Fruit fly (Drosophila melanogaster) whole organism, prepupa: ENCODE measurements around the gene hth.
A peak's percentile ranks its signal among the peaks of the same experiment; 100 is the strongest.

Source experiments
- Blimp-1 ChIP-seq: fragments of 200-800 bp; sonication (Bioruptor generic); optimal IDR thresholded peaks from 3 replicates; lab custom pipeline; 2017; ENCODE audit warnings: missing biosample characterization, missing genetic modification characterization, mild to moderate bottlenecking, moderate library complexity, missing genetic modification reagents
- CG10669 ChIP-seq: fragments of 200-800 bp; sonication (Bioruptor generic); optimal IDR thresholded peaks from 3 replicates; lab custom pipeline; 2018; ENCODE audit warnings: missing biosample characterization, mild to moderate bottlenecking, missing genetic modification characterization, moderate library complexity
- CG11294 ChIP-seq: fragments of 200-800 bp; sonication (Bioruptor generic); IDR thresholded peaks from 2 replicates; pipeline ENCODE4 v1.3.6; 2022; ENCODE audit warnings: missing biosample characterization, missing genetic modification characterization
- CG11762 ChIP-seq: fragments of 200-800 bp; sonication (Bioruptor generic); optimal IDR thresholded peaks from 3 replicates; lab custom pipeline; 2016; ENCODE audit warnings: missing biosample characterization, missing genetic modification characterization; ENCODE audit not compliant: insufficient read depth
- CG11902 ChIP-seq: fragments of 200-800 bp; sonication (Bioruptor generic); optimal IDR thresholded peaks from 3 replicates; lab custom pipeline; 2016; ENCODE audit warnings: missing biosample characterization, missing genetic modification characterization
- CG15336 ChIP-seq: fragments of 200-800 bp; sonication (Bioruptor generic); IDR thresholded peaks from 2 replicates; pipeline ENCODE4 v1.3.6; 2022; ENCODE audit warnings: missing biosample characterization, missing genetic modification characterization
- CG16779 ChIP-seq: fragments of 200-800 bp; sonication (Bioruptor generic); optimal IDR thresholded peaks from 3 replicates; lab custom pipeline; 2017; ENCODE audit warnings: missing biosample characterization, mild to moderate bottlenecking, missing genetic modification characterization
- CG31627 ChIP-seq: fragments of 200-800 bp; sonication (Bioruptor generic); optimal IDR thresholded peaks from 3 replicates; lab custom pipeline; 2016; ENCODE audit warnings: missing biosample characterization, missing genetic modification characterization
- CG32006 ChIP-seq: fragments of 200-800 bp; sonication (Bioruptor generic); optimal IDR thresholded peaks from 3 replicates; lab custom pipeline; 2017; ENCODE audit warnings: missing biosample characterization, mild to moderate bottlenecking, missing genetic modification characterization
- CG34406 ChIP-seq: fragments of 200-800 bp; sonication (Bioruptor generic); optimal IDR thresholded peaks from 3 replicates; lab custom pipeline; 2016; ENCODE audit warnings: missing biosample characterization, missing genetic modification characterization
- CG6163 ChIP-seq: fragments of 200-800 bp; sonication (Bioruptor generic); IDR thresholded peaks from 3 replicates; pipeline ENCODE4 v1.3.6; 2022; ENCODE audit warnings: missing biosample characterization, missing genetic modification characterization
- CG6276 ChIP-seq: fragments of 200-800 bp; sonication (Bioruptor generic); optimal IDR thresholded peaks from 2 replicates; lab custom pipeline; 2017; ENCODE audit warnings: missing biosample characterization, mild to moderate bottlenecking, missing genetic modification characterization
- CG6792 ChIP-seq: fragments of 200-800 bp; sonication (Bioruptor generic); optimal IDR thresholded peaks from 3 replicates; lab custom pipeline; 2016; ENCODE audit warnings: missing biosample characterization, missing genetic modification characterization
- CG6808 ChIP-seq: fragments of 200-800 bp; sonication (Bioruptor generic); optimal IDR thresholded peaks from 3 replicates; lab custom pipeline; 2017; ENCODE audit warnings: missing biosample characterization, missing genetic modification characterization, mild to moderate bottlenecking, moderate library complexity, missing genetic modification reagents
- CG6854 ChIP-seq: fragments of 200-800 bp; sonication (Bioruptor generic); optimal IDR thresholded peaks from 2 replicates; lab custom pipeline; 2017; ENCODE audit warnings: missing biosample characterization, mild to moderate bottlenecking, missing genetic modification characterization
- CG8119 ChIP-seq: fragments of 200-800 bp; sonication (Bioruptor generic); IDR thresholded peaks from 3 replicates; pipeline ENCODE4 v1.3.6; 2022; ENCODE audit warnings: missing biosample characterization, missing genetic modification characterization
- CG8319 ChIP-seq: fragments of 200-800 bp; sonication (Bioruptor generic); optimal IDR thresholded peaks from 3 replicates; lab custom pipeline; 2016; ENCODE audit warnings: missing biosample characterization, missing genetic modification characterization
- CG8632 ChIP-seq: fragments of 200-800 bp; sonication (Bioruptor generic); optimal IDR thresholded peaks from 3 replicates; lab custom pipeline; 2016; ENCODE audit warnings: missing biosample characterization, missing genetic modification characterization
- CG9139 ChIP-seq: fragments of 200-800 bp; sonication (Bioruptor generic); optimal IDR thresholded peaks from 3 replicates; lab custom pipeline; 2017; ENCODE audit warnings: missing biosample characterization, mild to moderate bottlenecking, missing genetic modification characterization
- Eip75B ChIP-seq: fragments of 200-800 bp; sonication (Bioruptor generic); optimal IDR thresholded peaks from 3 replicates; lab custom pipeline; 2016; ENCODE audit warnings: missing biosample characterization, missing genetic modification characterization
- Eip78C ChIP-seq: fragments of 200-800 bp; sonication (Bioruptor generic); peaks from one replicate; lab custom pipeline; 2016; ENCODE audit warnings: missing biosample characterization, missing genetic modification characterization
- Ets21C ChIP-seq: fragments of 200-800 bp; sonication (Bioruptor generic); optimal IDR thresholded peaks from 3 replicates; lab custom pipeline; 2016; ENCODE audit warnings: missing biosample characterization, missing genetic modification characterization
- Ets96B ChIP-seq: fragments of 200-800 bp; optimal IDR thresholded peaks from 2 replicates; lab custom pipeline; 2019; ENCODE audit warnings: missing biosample characterization, mild to moderate bottlenecking, missing genetic modification characterization, moderate library complexity
- Gug ChIP-seq: fragments of 200-800 bp; sonication (Bioruptor generic); IDR thresholded peaks from 2 replicates; pipeline ENCODE4 v1.3.6; 2022; ENCODE audit warnings: missing biosample characterization, missing genetic modification characterization
- Hr38 ChIP-seq: sonication (Bioruptor generic); optimal IDR thresholded peaks from 2 replicates; lab custom pipeline; 2016; ENCODE audit warnings: missing biosample characterization, missing genetic modification characterization
- Hr4 ChIP-seq: fragments of 200-800 bp; sonication (Bioruptor generic); optimal IDR thresholded peaks from 3 replicates; lab custom pipeline; 2016; ENCODE audit warnings: missing biosample characterization, missing genetic modification characterization
- Lpt ChIP-seq: fragments of 200-800 bp; sonication (Bioruptor generic); optimal IDR thresholded peaks from 3 replicates; lab custom pipeline; 2016; ENCODE audit warnings: missing biosample characterization, missing genetic modification characterization
- Met ChIP-seq: fragments of 200-800 bp; sonication (Bioruptor generic); optimal IDR thresholded peaks from 3 replicates; lab custom pipeline; 2016; ENCODE audit warnings: missing biosample characterization, missing genetic modification characterization
- OdsH ChIP-seq: fragments of 200-800 bp; sonication (Bioruptor generic); optimal IDR thresholded peaks from 3 replicates; lab custom pipeline; 2016; ENCODE audit warnings: missing biosample characterization, missing genetic modification characterization
- Smox ChIP-seq: fragments of 200-800 bp; sonication (Bioruptor generic); optimal IDR thresholded peaks from 3 replicates; lab custom pipeline; 2016; ENCODE audit warnings: missing biosample characterization, missing genetic modification characterization
- Sox14 ChIP-seq: fragments of 200-800 bp; sonication (Bioruptor generic); optimal IDR thresholded peaks from 3 replicates; lab custom pipeline; 2016; ENCODE audit warnings: missing biosample characterization, missing genetic modification characterization
- Sox15 ChIP-seq: fragments of 200-800 bp; sonication (Bioruptor generic); optimal IDR thresholded peaks from 3 replicates; lab custom pipeline; 2016; ENCODE audit warnings: missing biosample characterization, missing genetic modification characterization
- achi ChIP-seq: fragments of 200-800 bp; sonication (Bioruptor generic); optimal IDR thresholded peaks from 3 replicates; lab custom pipeline; 2016; ENCODE audit warnings: missing biosample characterization, missing genetic modification characterization
- acj6 ChIP-seq: fragments of 200-800 bp; sonication (Bioruptor generic); optimal IDR thresholded peaks from 3 replicates; lab custom pipeline; 2016; ENCODE audit warnings: missing biosample characterization, missing genetic modification characterization
- eg ChIP-seq: fragments of 200-800 bp; sonication (Bioruptor generic); IDR thresholded peaks from 3 replicates; pipeline ENCODE4 v1.3.6; 2022; ENCODE audit warnings: missing biosample characterization, missing genetic modification characterization
- esn ChIP-seq: fragments of 200-800 bp; sonication (Bioruptor generic); optimal IDR thresholded peaks from 2 replicates; lab custom pipeline; 2016; ENCODE audit warnings: missing biosample characterization, mild to moderate bottlenecking, missing genetic modification characterization, moderate library complexity
- fd59A ChIP-seq: fragments of 200-800 bp; sonication (Bioruptor generic); optimal IDR thresholded peaks from 2 replicates; lab custom pipeline; 2017; ENCODE audit warnings: missing biosample characterization, mild to moderate bottlenecking, missing genetic modification characterization, missing genetic modification reagents
- fd85E ChIP-seq: fragments of 200-800 bp; sonication (Bioruptor generic); optimal IDR thresholded peaks from 3 replicates; lab custom pipeline; 2016; ENCODE audit warnings: missing biosample characterization, missing genetic modification characterization
- lz ChIP-seq: fragments of 200-800 bp; sonication (Bioruptor generic); optimal IDR thresholded peaks from 3 replicates; lab custom pipeline; 2016; ENCODE audit warnings: missing biosample characterization, missing genetic modification characterization
- pdm3 ChIP-seq: fragments of 200-800 bp; sonication (Bioruptor generic); optimal IDR thresholded peaks from 3 replicates; lab custom pipeline; 2016; ENCODE audit warnings: missing biosample characterization, missing genetic modification characterization
- ss ChIP-seq, 2 experiments: fragments of 200-800 bp; sonication (Bioruptor generic); optimal IDR thresholded peaks; 2 replicates in 1 of 2; 3 replicates in 1 of 2; lab custom pipeline; 2017 to 2018; ENCODE audit warnings: mild to moderate bottlenecking in 2 of 2, missing biosample characterization in 2 of 2, missing genetic modification characterization in 2 of 2, moderate library complexity in 1 of 2
- svp ChIP-seq: fragments of 200-800 bp; sonication (Bioruptor generic); peaks from one replicate; lab custom pipeline; 2016; ENCODE audit warnings: missing biosample characterization, missing genetic modification characterization
- topi ChIP-seq: fragments of 200-800 bp; sonication (Bioruptor generic); optimal IDR thresholded peaks from 3 replicates; lab custom pipeline; 2016; ENCODE audit warnings: missing biosample characterization, missing genetic modification characterization
- vri ChIP-seq: fragments of 200-800 bp; sonication (Bioruptor generic); optimal IDR thresholded peaks from 3 replicates; lab custom pipeline; 2016; ENCODE audit warnings: missing biosample characterization, mild to moderate bottlenecking, missing genetic modification characterization

hth gene

dm6 chr3R:10684284-10684683 is 44.9 kb upstream of the hth start (continued):
- peak; percentile 61 for TF ChIP-seq CG6276 (GFP tag; lab: Kevin White, UChicago)
- TF ChIP-seq topi = peak; percentile 46
- TF ChIP-seq Gug = peak; percentile 40; the same call in 1 of the 2 replicates
- no peak for TF ChIP-seq CG9139 (GFP tag; lab: Kevin White, UChicago)
- no peak for TF ChIP-seq Blimp-1 (GFP tag; lab: Kevin White, UChicago)
- no peak for TF ChIP-seq CG6854 (GFP tag; lab: Kevin White, UChicago)
- peak; percentile 62 for TF ChIP-seq svp (GFP tag; lab: Kevin White, UChicago)

DNA sequence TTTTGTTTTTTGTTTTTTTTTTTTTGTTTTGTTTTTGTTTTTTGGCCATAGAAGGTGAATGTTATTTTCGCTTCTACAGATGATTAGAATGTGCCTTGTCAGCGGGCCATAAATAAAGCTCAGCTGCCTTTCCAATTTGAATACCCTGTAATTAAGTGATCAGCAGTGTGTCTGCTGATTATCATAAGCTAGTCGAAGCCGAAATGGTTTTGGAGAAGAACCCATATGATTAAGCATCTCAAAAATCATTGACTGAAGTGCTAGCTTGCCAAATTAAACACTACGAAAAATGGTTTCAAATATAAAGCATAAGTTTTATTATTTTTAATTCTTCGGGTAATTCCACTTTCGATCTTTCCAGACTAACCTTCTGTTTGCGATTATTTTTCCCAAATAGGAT is 43.9 kb upstream of the hth start:
- TF ChIP-seq CG16779 (tag; lab: Kevin White, UChicago) (no peak), CG32006 (GFP tag; lab: Kevin White, UChicago) (no peak), vri (GFP tag; lab: Kevin White, UChicago) (no peak), Eip78C (GFP tag; lab: Kevin White, UChicago) (peak; percentile 11), CG8632 (GFP tag; lab: Kevin White, UChicago) (no peak), esn (no peak), fd59A (GFP tag; lab: Kevin White, UChicago) (no peak), Lpt (no peak)

DNA sequence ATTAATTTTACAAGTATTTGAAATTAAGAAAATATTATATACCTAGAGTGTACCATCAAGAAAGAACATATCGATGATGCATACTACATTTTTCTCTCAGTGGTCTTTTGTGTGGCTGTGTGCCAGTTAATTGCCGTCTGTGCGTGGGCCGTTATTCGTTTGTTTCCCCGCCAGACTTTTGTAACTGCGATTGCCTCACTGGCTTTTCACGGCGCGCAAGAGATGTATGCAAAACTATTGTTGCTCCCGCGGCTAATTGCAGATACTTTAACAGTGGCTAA is 42.3 kb upstream of the hth start:
- TF ChIP-seq Eip75B (no peak), Hr4 (GFP tag; lab: Kevin White, UChicago) (no peak), CG31627 (GFP tag; lab: Kevin White, UChicago) (no peak), svp (GFP tag; lab: Kevin White, UChicago) (no peak), Ets21C (GFP tag; lab: Kevin White, UChicago) (no peak), fd85E (no peak), lz (GFP tag; lab: Kevin White, UChicago) (no peak), CG15336 (GFP tag; lab: Robert Waterston, UW) (peak; percentile 60), Smox (no peak), CG8119 (GFP tag; lab: Robert Waterston, UW) (peak; percentile 45; the same call in 2 of the 3 replicates), Eip78C (GFP tag; lab: Kevin White, UChicago) (peak; percentile 19), fd59A (GFP tag; lab: Kevin White, UChicago) (no peak), CG11762 (GFP tag; lab: Kevin White, UChicago) (no peak), CG32006 (GFP tag; lab: Kevin White, UChicago) (no peak), Gug (peak; percentile 46), CG6792 (GFP tag; lab: Kevin White, UChicago) (no peak), CG6163 (peak; percentile 62), acj6 (no peak), CG8319 (GFP tag; lab: Kevin White, UChicago) (no peak), CG6808 (no peak), CG6276 (GFP tag; lab: Kevin White, UChicago) (no peak), CG10669 (GFP tag; lab: Kevin White, UChicago) (no peak), CG11294 (GFP tag; lab: Robert Waterston, UW) (peak; percentile 33; the same call in 1 of the 2 replicates), achi (GFP tag; lab: Kevin White, UChicago) (no peak), Met (no peak), Sox14 (GFP tag; lab: Kevin White, UChicago) (no peak), Hr38 (GFP tag; lab: Kevin White, UChicago) (no peak), Ets96B (tag; lab: Kevin White, UChicago) (no peak), ss (GFP tag; optimal IDR thresholded peaks at IDR 0.05; lab: Kevin White, UChicago) (no peak), CG34406 (GFP tag; lab: Kevin White, UChicago) (no peak), CG11902 (GFP tag; lab: Kevin White, UChicago) (no peak), Sox15 (GFP tag; lab: Kevin White, UChicago) (no peak), eg (GFP tag; lab: Robert Waterston, UW) (peak; percentile 81), CG8632 (GFP tag; lab: Kevin White, UChicago) (no peak), CG9139 (GFP tag; lab: Kevin White, UChicago) (no peak), topi (no peak), OdsH (no peak), Blimp-1 (GFP tag; lab: Kevin White, UChicago) (no peak), pdm3 (GFP tag; lab: Kevin White, UChicago) (no peak), CG16779 (tag; lab: Kevin White, UChicago) (no peak)
- TF ChIP-seq, all 60 proteins: peak for 7
